Fruit fly (Drosophila melanogaster) S2 (cell line): ENCODE data around the gene Jhbp6.

Experiments
- CG8478 ChIP-seq: fragments of >200 bp; optimal IDR thresholded peaks from 2 replicates; lab custom pipeline; 2018
- CTCF ChIP-seq, 2 experiments: fragments of >200 bp; optimal IDR thresholded peaks; 2 replicates each; lab custom pipeline; 2018

Jhbp6 gene

DNA sequence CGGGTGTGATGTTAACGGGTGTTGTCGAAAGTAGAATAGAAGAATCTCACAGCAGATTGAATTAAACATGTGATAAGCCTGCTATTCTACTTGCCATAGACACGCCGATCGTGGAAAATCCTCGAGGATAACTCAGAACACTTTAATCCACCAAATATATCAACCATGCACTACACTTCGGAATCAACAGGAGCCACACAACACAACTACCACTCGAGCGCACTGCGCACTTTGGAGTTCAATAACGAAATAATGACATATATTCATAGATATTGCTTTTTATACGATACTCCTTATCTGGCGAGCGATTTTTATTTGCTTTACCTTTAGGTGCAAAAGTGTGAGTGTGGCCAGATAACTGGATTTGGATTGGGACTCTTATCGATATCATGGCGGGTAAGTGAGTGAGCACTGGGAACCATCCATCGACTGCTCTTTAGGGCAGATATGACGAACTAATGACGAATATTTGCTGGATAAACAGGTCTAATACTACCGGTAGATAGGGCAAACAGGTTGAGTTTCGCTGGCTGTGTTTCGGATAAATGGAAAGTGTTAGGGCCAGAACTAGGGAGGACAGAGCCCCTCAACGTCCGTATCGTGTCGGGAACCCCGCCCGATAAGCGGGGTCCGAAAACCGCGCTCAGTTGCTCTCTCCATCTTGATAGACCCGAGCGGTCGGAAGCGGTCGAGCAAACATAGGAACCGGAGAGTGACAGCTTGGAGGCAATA lies at the start of gene Jhbp6:
Gene Jhbp6, plus strand, starts transcription at position 682 of the 732 bp plus-strand sequence.
- TF ChIP-seq CG8478 (lab: Kevin White, UChicago): no peak
- no peak for TF ChIP-seq CTCF (optimal IDR thresholded peaks at IDR 0.05; lab: Kevin White, UChicago)

DNA sequence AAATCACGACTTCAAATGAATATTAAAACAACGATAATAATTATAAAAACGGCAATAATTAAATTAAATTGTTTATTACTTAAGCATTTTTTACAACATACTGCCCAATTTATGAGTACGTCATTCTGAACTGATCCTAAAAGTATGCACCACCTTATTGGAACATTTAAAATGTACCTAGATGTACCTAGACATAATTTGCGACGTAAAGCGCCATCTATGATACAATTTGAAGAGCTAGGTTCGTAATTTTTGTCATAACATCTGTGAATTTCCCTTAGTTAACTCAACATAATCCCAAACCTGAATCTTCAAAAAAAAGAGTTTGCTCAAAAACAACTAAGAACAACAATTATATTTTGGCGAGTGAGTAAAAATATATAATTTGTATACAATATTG lies 35.6 kb upstream of the Jhbp6 start:
- no peak for TF ChIP-seq CG8478 (lab: Kevin White, UChicago)
- peak; percentile 88 to 89 for TF ChIP-seq CTCF (optimal IDR thresholded peaks at IDR 0.05; lab: Kevin White, UChicago)

DNA sequence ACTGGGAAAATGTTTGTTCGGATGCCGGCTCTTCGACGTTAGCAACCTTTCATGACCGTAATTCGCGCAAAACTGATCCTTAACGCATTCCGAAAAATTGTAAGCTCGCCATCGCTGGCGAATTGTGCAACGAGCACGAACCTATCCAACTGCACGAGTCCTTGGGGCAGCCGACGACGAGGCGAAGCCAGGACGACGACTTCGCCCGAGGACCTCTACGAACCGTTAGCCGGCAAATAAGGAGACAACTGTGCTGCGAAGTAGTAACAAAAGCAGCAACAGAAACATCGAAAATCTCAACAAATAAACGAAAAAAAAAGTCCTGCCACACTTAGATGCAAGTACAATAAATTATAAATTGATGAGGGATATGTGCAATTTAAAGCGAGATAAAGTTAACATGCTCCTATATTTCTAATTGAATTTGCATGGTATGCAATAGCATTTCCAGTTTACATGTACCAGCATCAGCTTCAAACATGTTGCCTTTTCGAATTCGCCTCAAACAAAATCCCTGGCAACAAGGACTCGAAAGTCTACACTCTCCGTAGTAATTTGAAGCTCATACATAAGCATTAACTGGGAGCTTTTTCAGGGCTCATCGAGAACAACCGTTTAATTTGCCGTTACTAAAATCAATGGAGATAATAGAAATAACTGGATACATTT lies 31.8 kb upstream of the Jhbp6 start, which contains the start of gene CG14459:
Gene CG14459, minus strand, starts transcription at position 51 of the 669 bp plus-strand sequence.
- TF ChIP-seq CG8478 (lab: Kevin White, UChicago) (no peak), CTCF (optimal IDR thresholded peaks at IDR 0.05; lab: Kevin White, UChicago) (no peak)

DNA sequence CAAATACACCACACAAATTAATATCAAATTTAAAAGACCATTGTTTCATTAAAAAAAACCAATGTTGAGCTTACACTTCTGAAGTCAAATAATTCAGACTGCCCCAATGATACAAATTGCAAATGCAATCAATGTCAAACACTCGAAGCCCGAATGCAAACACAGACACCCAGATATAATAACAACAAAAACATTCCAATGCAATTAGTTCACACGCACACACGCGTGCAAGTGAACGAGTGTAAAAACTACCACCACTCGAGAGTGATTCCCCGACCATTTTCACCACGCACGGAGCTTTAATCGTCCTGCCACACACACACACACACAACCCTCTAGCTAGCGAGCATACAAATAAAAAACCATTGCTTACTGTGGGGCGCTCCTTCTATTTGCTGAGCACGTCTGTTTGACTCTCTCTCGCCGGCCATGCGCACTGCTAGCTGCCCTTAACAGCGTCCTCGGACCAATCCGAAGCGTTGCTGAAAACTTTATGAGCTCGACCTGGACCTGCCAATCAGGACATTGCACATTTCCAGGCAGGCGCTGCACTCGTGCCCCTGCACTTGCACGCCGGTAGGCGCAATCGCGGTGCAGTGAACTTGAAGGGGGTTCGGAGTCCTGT lies 27.4 kb upstream of the Jhbp6 start:
- TF ChIP-seq CG8478 (lab: Kevin White, UChicago) (no peak), CTCF (optimal IDR thresholded peaks at IDR 0.05; lab: Kevin White, UChicago) (no peak)

DNA sequence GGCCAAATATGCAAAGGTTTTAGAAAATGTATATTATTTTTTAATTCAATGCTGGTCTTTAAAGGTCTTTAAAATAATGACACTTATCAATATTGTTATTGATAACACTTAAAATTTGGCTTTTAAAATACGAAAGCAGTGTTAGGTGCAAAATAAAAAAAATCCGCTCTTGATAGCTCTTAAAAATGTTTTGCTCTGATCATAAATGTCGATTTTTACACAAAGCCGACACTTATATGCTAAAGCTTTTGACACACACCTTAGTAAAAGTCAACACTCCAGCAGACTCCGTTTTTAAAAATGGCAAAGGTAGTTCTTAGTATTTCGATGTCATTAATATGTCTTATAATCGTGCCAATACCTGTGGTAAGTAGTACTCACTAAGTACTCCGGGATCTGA lies 24.4 kb upstream of the Jhbp6 start, which contains the start of gene CG33766:
Gene CG33766, plus strand, starts transcription at position 301 of the 400 bp plus-strand sequence.
- TF ChIP-seq CG8478 (lab: Kevin White, UChicago) (no peak), CTCF (optimal IDR thresholded peaks at IDR 0.05; lab: Kevin White, UChicago) (no peak)

DNA sequence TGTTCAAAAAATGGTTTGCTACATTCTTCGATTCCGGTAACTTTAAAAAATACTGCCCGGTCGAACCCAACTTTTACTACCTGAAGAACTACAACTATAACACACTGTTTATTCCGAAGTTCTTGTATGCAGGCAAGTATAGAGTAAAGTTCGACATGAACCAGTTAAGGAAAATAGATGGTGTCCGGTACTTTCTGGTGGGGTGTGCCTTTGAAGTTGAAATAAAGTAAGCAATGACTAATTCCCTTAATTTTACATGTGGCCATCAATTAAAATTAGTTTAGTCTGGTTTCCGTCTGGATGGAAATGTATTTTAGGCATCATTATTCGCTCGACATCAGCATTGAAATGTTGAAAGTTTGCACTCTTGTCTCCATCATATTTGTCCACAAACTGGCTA lies 23.7 kb upstream of the Jhbp6 start, which contains the start of gene CG33767:
Gene CG33767, plus strand, starts transcription at position 301 of the 400 bp plus-strand sequence.
- TF ChIP-seq CG8478 (lab: Kevin White, UChicago): no peak
- TF ChIP-seq CTCF (optimal IDR thresholded peaks at IDR 0.05; lab: Kevin White, UChicago): no peak

DNA sequence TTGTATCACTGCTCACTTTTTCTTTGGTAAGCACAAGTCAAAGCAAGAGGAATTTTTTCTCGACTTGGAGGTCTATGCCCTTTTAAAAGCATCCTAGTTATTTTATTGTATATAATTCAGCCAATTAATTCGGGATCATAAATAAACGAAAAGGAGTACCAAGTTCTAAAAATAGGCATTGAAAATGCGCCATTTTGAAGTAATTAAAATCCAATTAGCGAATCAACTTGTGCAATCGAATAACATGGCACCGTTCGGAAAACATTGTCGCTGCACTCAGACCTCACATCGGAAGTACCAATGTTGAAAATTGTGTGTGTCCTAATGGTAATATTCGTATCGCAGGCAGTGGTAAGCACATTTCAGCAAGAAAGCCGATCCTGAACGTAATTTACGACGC lies 22.9 kb upstream of the Jhbp6 start, which contains the start of gene CG33768:
Gene CG33768, plus strand, starts transcription at position 301 of the 400 bp plus-strand sequence.
- TF ChIP-seq CG8478 (lab: Kevin White, UChicago): no peak

DNA sequence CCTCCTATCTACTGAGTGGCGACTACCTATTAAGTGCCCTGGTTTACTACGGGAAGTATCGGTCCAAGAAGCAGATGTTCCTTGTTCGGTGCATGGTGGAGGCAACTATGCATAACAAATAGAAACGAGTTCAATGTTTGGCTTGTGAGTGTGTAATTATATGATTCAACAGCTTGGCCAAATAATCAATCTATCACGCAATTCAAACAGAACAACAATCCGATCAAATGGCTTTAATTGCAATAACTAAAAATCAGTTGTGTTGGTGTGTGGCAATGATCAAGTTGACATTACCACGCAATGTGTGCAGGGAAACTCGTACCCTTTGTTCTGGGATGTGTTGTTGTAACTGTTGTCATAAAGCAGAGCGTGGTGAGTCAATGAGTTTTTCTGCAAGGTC lies 22.1 kb upstream of the Jhbp6 start, which contains the start of gene CG33769:
Gene CG33769, plus strand, starts transcription at position 301 of the 400 bp plus-strand sequence.
- TF ChIP-seq CG8478 (lab: Kevin White, UChicago): no peak
- no peak for TF ChIP-seq CTCF (optimal IDR thresholded peaks at IDR 0.05; lab: Kevin White, UChicago)

DNA sequence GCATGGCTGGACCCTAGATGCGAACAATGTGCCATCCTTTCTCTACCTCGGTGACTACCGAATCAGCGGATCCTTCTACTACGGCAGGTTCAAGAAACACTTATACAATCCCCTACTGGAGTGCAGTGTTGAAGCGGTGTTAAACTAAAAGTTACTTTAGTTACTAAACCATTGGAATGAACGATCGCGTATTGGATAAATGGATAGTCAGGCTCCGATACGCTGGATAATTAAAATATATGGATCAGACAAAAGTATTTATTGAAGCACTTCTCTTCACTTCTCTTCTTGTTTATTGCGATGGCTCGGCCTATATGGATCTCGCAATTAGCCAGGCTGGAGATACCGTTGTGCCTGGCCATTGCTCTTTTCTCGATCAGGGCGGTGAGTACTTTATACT lies 21.4 kb upstream of the Jhbp6 start, which contains the start of gene CG33770:
Gene CG33770, plus strand, starts transcription at position 301 of the 400 bp plus-strand sequence.
- TF ChIP-seq CG8478 (lab: Kevin White, UChicago): no peak

DNA sequence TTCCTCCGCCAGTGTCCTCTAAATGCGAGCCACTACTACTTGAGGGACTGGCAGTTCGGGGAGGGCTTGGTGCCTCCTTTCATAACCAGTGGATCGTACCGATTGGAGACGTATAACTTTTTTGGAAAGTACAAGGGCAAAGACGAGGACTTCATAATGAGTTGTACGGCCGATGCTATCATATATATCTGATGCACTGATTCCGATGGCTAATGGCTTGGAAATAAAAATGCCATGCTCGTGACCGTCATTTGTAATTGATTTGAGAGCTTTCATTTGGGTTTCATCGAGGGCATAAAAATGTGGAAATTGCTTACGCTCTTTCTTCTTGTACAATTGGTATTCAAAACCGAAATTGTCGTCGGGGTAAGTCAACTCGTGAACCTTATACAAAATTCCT lies 20.7 kb upstream of the Jhbp6 start, which contains the start of gene CG33771:
Gene CG33771, plus strand, starts transcription at position 301 of the 400 bp plus-strand sequence.
- TF ChIP-seq CTCF (optimal IDR thresholded peaks at IDR 0.05; lab: Kevin White, UChicago): no peak

DNA sequence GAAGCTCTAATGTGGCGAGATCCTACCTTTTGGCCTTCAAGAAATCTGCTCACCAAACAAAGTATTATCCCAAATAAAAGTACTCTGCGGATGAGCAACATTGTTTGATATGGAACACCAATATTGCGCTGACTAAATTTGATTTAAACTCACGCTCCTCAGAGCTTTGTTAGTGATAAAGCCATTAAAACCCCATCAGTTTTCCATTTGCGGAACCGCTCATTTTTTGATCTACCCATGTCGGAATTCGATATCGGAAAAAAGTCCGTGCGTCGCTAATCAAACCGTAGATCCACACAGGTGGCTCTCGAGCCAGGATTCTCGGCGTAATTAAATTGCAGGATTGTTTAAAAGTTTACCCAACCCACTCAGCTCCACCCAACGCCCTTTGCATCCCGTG lies 17.3 kb upstream of the Jhbp6 start, which contains the start of gene CG33772:
Gene CG33772, minus strand, starts transcription at position 101 of the 400 bp plus-strand sequence.
- TF ChIP-seq CTCF (optimal IDR thresholded peaks at IDR 0.05; lab: Kevin White, UChicago): no peak

DNA sequence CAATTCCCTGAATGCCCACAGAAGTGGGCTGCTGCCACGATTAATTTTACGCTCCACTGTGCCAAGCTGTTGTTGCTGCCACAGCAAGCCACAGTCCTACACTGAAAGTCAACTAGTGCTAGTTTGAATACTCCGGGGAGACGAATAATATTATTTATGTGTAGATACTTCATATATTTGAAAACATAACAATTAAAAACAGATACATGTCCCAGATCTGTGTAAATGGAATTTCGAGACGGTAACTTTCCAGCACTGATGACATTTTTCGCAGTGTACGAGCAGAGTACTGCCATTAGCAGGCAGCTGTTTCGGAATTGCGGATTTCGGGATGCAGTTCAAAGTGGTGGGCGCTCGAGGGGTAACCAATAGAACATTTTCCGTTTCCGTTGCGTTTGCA lies 4.6 kb upstream of the Jhbp6 start:
- TF ChIP-seq CTCF (optimal IDR thresholded peaks at IDR 0.05; lab: Kevin White, UChicago) (no peak), CG8478 (lab: Kevin White, UChicago) (no peak)

DNA sequence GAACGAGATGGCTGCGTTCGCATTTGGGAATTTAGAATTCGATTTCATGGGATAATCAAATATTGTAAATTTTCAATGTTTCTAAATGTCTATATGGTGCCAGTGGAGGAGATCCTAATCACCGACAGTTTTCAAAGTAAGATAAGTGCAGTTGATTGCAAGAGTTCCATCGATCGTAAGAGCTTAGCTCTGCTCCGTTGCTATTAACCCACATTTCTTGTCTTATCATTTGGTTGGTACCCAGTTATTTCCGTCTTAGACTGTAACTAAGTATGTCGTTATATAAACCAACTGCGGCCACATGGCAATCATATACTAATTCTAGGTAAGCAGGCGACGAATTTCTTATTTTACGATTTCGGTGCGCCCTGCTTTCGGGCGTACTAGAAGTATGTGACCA lies 418 bp downstream of the Jhbp6 start:
- TF ChIP-seq CG8478 (lab: Kevin White, UChicago): no peak
- no peak for TF ChIP-seq CTCF (optimal IDR thresholded peaks at IDR 0.05; lab: Kevin White, UChicago)

DNA sequence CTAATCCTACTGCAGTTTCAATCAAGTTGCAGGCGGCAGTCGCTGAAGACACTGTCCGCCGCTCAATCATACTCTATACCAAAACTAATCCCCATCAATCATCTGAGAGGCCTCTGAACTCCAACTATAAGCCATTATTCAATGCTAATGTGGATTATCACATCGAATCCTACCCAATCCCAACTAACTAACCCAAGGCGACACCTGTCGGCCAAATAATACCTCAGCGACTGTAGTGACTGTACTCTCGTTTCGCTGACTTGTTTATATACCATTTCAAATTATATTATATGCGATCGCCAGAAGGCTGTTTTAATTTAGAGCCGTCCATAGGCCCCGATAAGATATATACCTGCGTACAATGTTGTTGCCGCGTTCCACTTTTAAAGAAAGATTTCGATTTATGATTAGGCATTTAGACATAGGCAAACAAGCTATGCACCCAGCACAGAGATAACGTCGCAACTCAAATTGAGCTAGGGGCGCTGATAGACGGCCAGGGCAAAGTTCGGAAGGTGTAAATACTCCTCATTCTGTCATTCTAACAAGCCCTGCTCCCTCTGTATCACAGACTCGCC lies 2.0 kb downstream of the Jhbp6 start:
- TF ChIP-seq CTCF (optimal IDR thresholded peaks at IDR 0.05; lab: Kevin White, UChicago) (peak; percentile 72 to 73), CG8478 (lab: Kevin White, UChicago) (no peak)
